Worm (Caenorhabditis elegans) whole organism, L2 larva: ENCODE measurements around the gene hlh-4.
A peak's percentile ranks its signal among the peaks of the same experiment; 100 is the strongest.

ENCODE experiments used
- C34F6.9 ChIP-seq: fragments of 150-350 bp; optimal IDR thresholded peaks from 2 replicates; lab custom pipeline; 2014; ENCODE audit warnings: missing biosample characterization, missing genetic modification characterization
- F13H6.1 ChIP-seq: sonication (generic microtip); optimal IDR thresholded peaks from 2 replicates; lab custom pipeline; 2016; ENCODE audit warnings: missing genetic modification characterization, missing compliant biosample characterization
- R02D3.7 ChIP-seq: fragments of 150-350 bp; optimal IDR thresholded peaks from 2 replicates; lab custom pipeline; 2014; ENCODE audit warnings: missing biosample characterization, missing genetic modification characterization
- Y55F3AM.14 ChIP-seq: fragments of 200-800 bp; sonication (Bioruptor generic); optimal IDR thresholded peaks from 2 replicates; lab custom pipeline; 2018; ENCODE audit warnings: mild to moderate bottlenecking, missing genetic modification characterization, missing compliant biosample characterization
- alr-1 ChIP-seq: fragments of 150-350 bp; optimal IDR thresholded peaks from 2 replicates; lab custom pipeline; 2014; ENCODE audit warnings: missing biosample characterization, missing genetic modification characterization
- aly-2 ChIP-seq: fragments of 150-350 bp; optimal IDR thresholded peaks from 2 replicates; lab custom pipeline; 2014; ENCODE audit warnings: missing biosample characterization, missing genetic modification characterization
- ama-1 ChIP-seq: fragments of 150-350 bp; optimal IDR thresholded peaks from 2 replicates; lab custom pipeline; 2018; ENCODE audit warnings: inconsistent platforms
- blmp-1 ChIP-seq: sonication (generic microtip); optimal IDR thresholded peaks from 2 replicates; lab custom pipeline; 2017; ENCODE audit warnings: missing genetic modification characterization, mild to moderate bottlenecking, missing compliant biosample characterization, antibody characterized with exemption, moderate library complexity; ENCODE audit not compliant: insufficient read depth
- ceh-16 ChIP-seq: fragments of 150-350 bp; optimal IDR thresholded peaks from 2 replicates; lab custom pipeline; 2014; ENCODE audit warnings: missing biosample characterization, missing genetic modification characterization
- ceh-82 ChIP-seq: fragments of 150-350 bp; optimal IDR thresholded peaks from 2 replicates; lab custom pipeline; 2014; ENCODE audit warnings: missing biosample characterization, missing genetic modification characterization
- crh-2 ChIP-seq: sonication (generic microtip); optimal IDR thresholded peaks from 2 replicates; lab custom pipeline; 2017; ENCODE audit warnings: missing biosample characterization, missing genetic modification characterization
- dmd-4 ChIP-seq: sonication (generic microtip); optimal IDR thresholded peaks from 2 replicates; lab custom pipeline; 2017; ENCODE audit warnings: missing biosample characterization, missing genetic modification characterization
- egl-27 ChIP-seq: sonication (generic microtip); optimal IDR thresholded peaks from 3 replicates; lab custom pipeline; 2017; ENCODE audit warnings: missing biosample characterization, missing genetic modification reagents, missing genetic modification characterization
- elt-1 ChIP-seq: fragments of 150-350 bp; optimal IDR thresholded peaks from 2 replicates; lab custom pipeline; 2014; ENCODE audit warnings: missing biosample characterization, missing genetic modification characterization
- elt-3 ChIP-seq: sonication (generic microtip); optimal IDR thresholded peaks from 2 replicates; lab custom pipeline; 2017; ENCODE audit warnings: missing biosample characterization, missing genetic modification characterization
- fos-1 ChIP-seq: fragments of 150-350 bp; optimal IDR thresholded peaks from 2 replicates; lab custom pipeline; 2014; ENCODE audit warnings: missing biosample characterization, missing genetic modification characterization
- gmeb-1 ChIP-seq: fragments of 150-350 bp; optimal IDR thresholded peaks from 2 replicates; lab custom pipeline; 2014; ENCODE audit warnings: missing biosample characterization, missing genetic modification characterization
- lin-11 ChIP-seq: fragments of 150-350 bp; sonication (generic microtip); optimal IDR thresholded peaks from 2 replicates; lab custom pipeline; 2014; ENCODE audit warnings: missing biosample characterization, missing genetic modification characterization, inconsistent platforms, mixed read lengths
- lsy-2 ChIP-seq, 2 experiments: fragments of 150-350 bp in 1 of 2; sonication (generic microtip) in 1 of 2; optimal IDR thresholded peaks; 2 replicates each; lab custom pipeline; 2014 to 2017; ENCODE audit warnings: missing biosample characterization in 2 of 2, missing genetic modification characterization in 2 of 2
- mab-5 ChIP-seq: fragments of 150-350 bp; optimal IDR thresholded peaks from 2 replicates; lab custom pipeline; 2014; ENCODE audit warnings: missing biosample characterization, missing genetic modification characterization
- nhr-129 ChIP-seq: fragments of 150-350 bp; optimal IDR thresholded peaks from 2 replicates; lab custom pipeline; 2014; ENCODE audit warnings: missing biosample characterization, missing genetic modification characterization
- nhr-21 ChIP-seq: fragments of 150-350 bp; optimal IDR thresholded peaks from 2 replicates; lab custom pipeline; 2014; ENCODE audit warnings: missing biosample characterization, missing genetic modification characterization
- nhr-23 ChIP-seq: fragments of 150-350 bp; optimal IDR thresholded peaks from 2 replicates; lab custom pipeline; 2014; ENCODE audit warnings: missing biosample characterization, missing genetic modification reagents, missing genetic modification characterization
- nhr-237 ChIP-seq: fragments of 150-350 bp; optimal IDR thresholded peaks from 2 replicates; lab custom pipeline; 2014; ENCODE audit warnings: missing biosample characterization, missing genetic modification characterization
- nhr-6 ChIP-seq: fragments of 150-350 bp; optimal IDR thresholded peaks from 2 replicates; lab custom pipeline; 2014; ENCODE audit warnings: missing biosample characterization, missing genetic modification characterization
- peb-1 ChIP-seq: fragments of 150-350 bp; optimal IDR thresholded peaks from 2 replicates; lab custom pipeline; 2014; ENCODE audit warnings: missing biosample characterization, missing genetic modification characterization
- sem-4 ChIP-seq: fragments of 150-350 bp; optimal IDR thresholded peaks from 2 replicates; lab custom pipeline; 2014; ENCODE audit warnings: missing biosample characterization, missing genetic modification reagents, missing genetic modification characterization
- sma-3 ChIP-seq: sonication (generic microtip); optimal IDR thresholded peaks from 2 replicates; lab custom pipeline; 2016; ENCODE audit warnings: missing genetic modification reagents, missing genetic modification characterization, missing compliant biosample characterization
- sma-9 ChIP-seq, 2 experiments: fragments of 150-350 bp in 1 of 2; sonication (generic microtip) in 1 of 2; optimal IDR thresholded peaks; 2 replicates each; lab custom pipeline; 2014 to 2016; ENCODE audit warnings: missing genetic modification characterization in 2 of 2, mild to moderate bottlenecking in 1 of 2, missing biosample characterization in 1 of 2, missing compliant biosample characterization in 1 of 2, missing genetic modification reagents in 1 of 2, moderate library complexity in 1 of 2
- snpc-4 ChIP-seq: fragments of 150-350 bp; optimal IDR thresholded peaks from 2 replicates; lab custom pipeline; 2014; ENCODE audit warnings: missing biosample characterization, missing genetic modification characterization
- unc-39 ChIP-seq: fragments of 150-350 bp; optimal IDR thresholded peaks from 2 replicates; lab custom pipeline; 2014; ENCODE audit warnings: missing biosample characterization, missing genetic modification characterization
- unc-55 ChIP-seq: fragments of 150-350 bp; sonication (generic microtip); optimal IDR thresholded peaks from 3 replicates; lab custom pipeline; 2014; ENCODE audit warnings: missing biosample characterization, missing genetic modification reagents, missing genetic modification characterization
- unc-62 ChIP-seq: fragments of 150-350 bp; optimal IDR thresholded peaks from 2 replicates; lab custom pipeline; 2014; ENCODE audit warnings: missing biosample characterization, missing genetic modification reagents, missing genetic modification characterization
- zag-1 ChIP-seq: fragments of 150-350 bp; optimal IDR thresholded peaks from 2 replicates; lab custom pipeline; 2014; ENCODE audit warnings: missing biosample characterization, missing genetic modification characterization
- ztf-1 ChIP-seq: fragments of 200-800 bp; sonication (Bioruptor generic); conservative IDR thresholded peaks from 2 replicates; pipeline ENCODE4 v1.3.6; 2022; ENCODE audit warnings: missing genetic modification characterization, missing compliant biosample characterization
- ztf-4 ChIP-seq: fragments of 150-350 bp; optimal IDR thresholded peaks from 2 replicates; lab custom pipeline; 2014; ENCODE audit warnings: missing biosample characterization, missing genetic modification characterization

hlh-4 gene

DNA sequence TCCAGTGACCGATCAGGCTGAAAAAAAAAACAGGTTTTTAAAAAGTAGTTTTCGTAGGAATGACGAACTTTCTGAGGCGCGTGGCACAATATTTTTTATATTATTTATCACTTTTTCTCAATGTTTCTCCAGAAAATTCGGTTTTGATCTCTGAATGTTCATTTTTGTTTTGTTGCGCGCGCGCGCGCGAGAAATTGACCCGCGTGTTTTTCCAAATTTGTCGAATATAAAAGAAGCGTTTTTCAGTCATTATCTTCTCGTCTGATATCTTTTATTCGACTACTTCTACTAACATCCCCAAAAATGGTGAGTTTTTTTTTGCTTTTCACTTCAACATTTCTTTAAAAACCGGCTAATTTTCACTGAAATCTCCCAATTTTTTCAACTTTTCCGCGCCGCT is 20.0 kb upstream of the hlh-4 start, which contains the start of gene rmd-1:
Gene rmd-1 (plus strand): TSS at position 247 of the 400 bp plus-strand sequence.
- TF ChIP-seq snpc-4 (tag; lab: Kevin White, UChicago): no peak
- no peak for TF ChIP-seq unc-39 (tag; lab: Kevin White, UChicago)
- TF ChIP-seq nhr-237: no peak
- no peak for TF ChIP-seq R02D3.7 (tag; lab: Kevin White, UChicago)
- TF ChIP-seq egl-27 (tag; lab: Kevin White, UChicago): no peak
- no peak for TF ChIP-seq elt-1 (tag; lab: Kevin White, UChicago)
- no peak for TF ChIP-seq ztf-4
- no peak for TF ChIP-seq alr-1 (tag; lab: Kevin White, UChicago)
- no peak for TF ChIP-seq dmd-4 (tag; lab: Kevin White, UChicago)
- TF ChIP-seq crh-2 (tag; lab: Kevin White, UChicago): no peak
- no peak for TF ChIP-seq blmp-1 (tag; lab: Kevin White, UChicago)
- no peak for TF ChIP-seq sem-4 (tag; lab: Kevin White, UChicago)
- TF ChIP-seq elt-3 (tag; lab: Kevin White, UChicago): no peak
- TF ChIP-seq unc-62 (GFP tag; lab: Kevin White, UChicago): no peak
- no peak for TF ChIP-seq fos-1 (tag; lab: Kevin White, UChicago)
- TF ChIP-seq ztf-1 (GFP tag; lab: Robert Waterston, UW): no peak
- TF ChIP-seq nhr-6 (tag; lab: Kevin White, UChicago): no peak

DNA sequence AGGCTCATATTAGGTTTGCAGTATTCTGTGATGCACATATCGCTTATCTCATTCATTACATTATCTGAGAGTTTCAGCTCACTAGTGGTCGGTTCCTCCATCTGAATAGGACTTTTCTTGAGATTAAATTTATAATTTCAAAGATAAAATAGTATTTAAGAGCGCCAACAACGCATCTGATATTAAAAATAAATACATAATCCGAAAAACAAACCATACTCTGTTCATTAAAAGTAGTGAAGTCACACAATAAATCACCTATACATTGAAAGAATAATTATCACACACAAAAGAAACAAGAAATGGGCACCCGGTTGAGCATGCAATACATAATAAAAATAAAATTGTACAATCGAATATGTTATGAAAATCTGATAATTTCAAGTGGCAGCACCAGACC is 18.6 kb upstream of the hlh-4 start, which contains the start of gene vps-53:
Gene vps-53 (minus strand): TSS at position 101 of the 400 bp plus-strand sequence.
- no peak for TF ChIP-seq sma-9 (GFP tag; optimal IDR thresholded peaks at IDR 0.05; lab: Kevin White, UChicago)
- TF ChIP-seq sma-9 (tag; optimal IDR thresholded peaks at IDR 0.05; lab: Kevin White, UChicago): no peak
- no peak for TF ChIP-seq nhr-23 (tag; lab: Kevin White, UChicago)
- no peak for TF ChIP-seq ztf-4
- TF ChIP-seq Y55F3AM.14 (GFP tag; lab: Kevin White, UChicago): no peak
- TF ChIP-seq peb-1 (tag; lab: Kevin White, UChicago): no peak
- TF ChIP-seq ztf-1 (GFP tag; lab: Robert Waterston, UW): no peak
- no peak for TF ChIP-seq ceh-16 (tag; lab: Kevin White, UChicago)
- no peak for TF ChIP-seq zag-1 (tag; lab: Kevin White, UChicago)
- TF ChIP-seq ceh-82 (tag; lab: Kevin White, UChicago): no peak
- TF ChIP-seq unc-39 (tag; lab: Kevin White, UChicago): no peak
- no peak for TF ChIP-seq elt-3 (tag; lab: Kevin White, UChicago)
- no peak for TF ChIP-seq unc-55 (GFP tag; lab: Kevin White, UChicago)
- no peak for TF ChIP-seq snpc-4 (tag; lab: Kevin White, UChicago)
- no peak for TF ChIP-seq F13H6.1
- no peak for TF ChIP-seq mab-5 (tag; lab: Kevin White, UChicago)

DNA sequence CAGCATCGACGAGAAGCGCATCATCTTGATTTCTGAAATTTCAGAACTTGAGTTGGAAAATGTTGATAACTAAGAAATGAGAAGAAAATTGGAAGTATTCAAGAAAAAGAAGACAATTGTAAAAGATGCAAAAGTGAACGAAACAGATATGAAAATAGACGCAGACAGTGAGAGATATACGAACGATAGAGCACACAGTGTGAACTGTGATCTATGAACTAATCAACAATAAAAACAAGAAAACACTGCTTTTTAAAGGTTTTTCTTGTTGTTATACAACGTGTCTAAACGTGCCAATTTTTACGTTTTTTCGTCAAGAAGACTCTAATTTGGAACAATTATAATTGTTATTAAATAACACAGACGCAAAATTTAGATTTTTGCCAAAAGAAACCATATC is 14.0 kb upstream of the hlh-4 start, which contains the start of gene ech-6:
Gene ech-6 (minus strand): TSS at position 32 of the 400 bp plus-strand sequence.
- TF ChIP-seq nhr-6 (tag; lab: Kevin White, UChicago) (no peak), gmeb-1 (no peak), sma-3 (GFP tag; lab: Kevin White, UChicago) (peak; percentile 44), nhr-21 (tag; lab: Kevin White, UChicago) (no peak), sma-9 (GFP tag; optimal IDR thresholded peaks at IDR 0.05; lab: Kevin White, UChicago) (peak; percentile 84), sma-9 (tag; optimal IDR thresholded peaks at IDR 0.05; lab: Kevin White, UChicago) (no peak), lsy-2 (tag; optimal IDR thresholded peaks at IDR 0.05; lab: Kevin White, UChicago) (peak in 1 of 2 experiments; percentile 60), alr-1 (tag; lab: Kevin White, UChicago) (no peak), crh-2 (tag; lab: Kevin White, UChicago) (peak; percentile 73), lin-11 (tag; lab: Kevin White, UChicago) (no peak), unc-55 (GFP tag; lab: Kevin White, UChicago) (peak; percentile 10), nhr-129 (tag; lab: Kevin White, UChicago) (peak; percentile 45), peb-1 (tag; lab: Kevin White, UChicago) (no peak), ama-1 (lab: Kevin White, UChicago) (peak; percentile 18), fos-1 (tag; lab: Kevin White, UChicago) (no peak), ceh-16 (tag; lab: Kevin White, UChicago) (no peak), nhr-237 (no peak), C34F6.9 (tag; lab: Kevin White, UChicago) (peak; percentile 52)
- TF ChIP-seq, all 48 proteins: peak for 8

DNA sequence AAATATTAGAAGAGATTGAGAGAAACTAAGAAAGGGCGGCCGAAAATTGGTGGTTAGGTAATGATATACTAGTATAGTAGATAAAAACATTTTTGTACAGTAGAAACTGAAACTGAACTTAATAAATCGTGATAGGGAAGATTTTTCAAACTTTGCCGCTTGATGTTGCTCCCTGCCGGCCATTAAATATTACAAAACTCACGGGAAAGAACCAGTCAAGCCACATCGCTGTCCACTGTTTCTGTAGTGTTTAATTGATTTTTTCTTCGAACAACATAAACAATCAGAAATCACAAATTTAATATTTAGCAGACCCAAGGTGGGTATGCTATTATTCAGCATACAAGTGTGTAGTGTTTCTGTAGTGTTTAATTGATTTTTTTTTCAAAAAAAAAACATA is 12.2 kb upstream of the hlh-4 start, which contains the start of gene T05G5.5:
Gene T05G5.5 (minus strand): TSS at position 359 of the 400 bp plus-strand sequence.
- TF ChIP-seq Y55F3AM.14 (GFP tag; lab: Kevin White, UChicago): no peak
- no peak for TF ChIP-seq unc-62 (GFP tag; lab: Kevin White, UChicago)
- TF ChIP-seq elt-1 (tag; lab: Kevin White, UChicago): no peak
- TF ChIP-seq gmeb-1: no peak
- no peak for TF ChIP-seq aly-2 (tag; lab: Kevin White, UChicago)
- TF ChIP-seq blmp-1 (tag; lab: Kevin White, UChicago): no peak
